Fruit fly (Drosophila melanogaster) whole organism, embryonic: ENCODE results near the gene CG42827.
A peak's percentile ranks its signal among the peaks of the same experiment; 100 is the strongest.

Source experiments
- Asciz ChIP-seq: fragments of 200-800 bp; sonication (Bioruptor generic); optimal IDR thresholded peaks from 2 replicates; lab custom pipeline; 2017; ENCODE audit warnings: missing biosample characterization, mild to moderate bottlenecking, missing genetic modification characterization, missing genetic modification reagents
- Bgb ChIP-seq: fragments of 200-800 bp; sonication (Bioruptor generic); IDR thresholded peaks from 2 replicates; pipeline ENCODE4 v1.3.6; 2022; ENCODE audit warnings: missing biosample characterization, missing genetic modification characterization; ENCODE audit not compliant: partially characterized antibody
- CG10366 ChIP-seq: fragments of 200-800 bp; sonication (Bioruptor generic); IDR thresholded peaks from 2 replicates; pipeline ENCODE4 v1.3.6; 2022; ENCODE audit warnings: missing biosample characterization, missing genetic modification characterization
- CG1233 ChIP-seq: fragments of 200-800 bp; sonication (Bioruptor generic); optimal IDR thresholded peaks from 4 replicates; lab custom pipeline; 2018; ENCODE audit warnings: missing biosample characterization, mild to moderate bottlenecking, missing genetic modification characterization
- CG13287 ChIP-seq: fragments of 200-800 bp; sonication (Bioruptor generic); IDR thresholded peaks from 2 replicates; pipeline ENCODE4 v1.3.6; 2022; ENCODE audit warnings: missing biosample characterization, missing genetic modification characterization; ENCODE audit not compliant: partially characterized antibody
- CG14050 ChIP-seq: fragments of 200-800 bp; sonication (Bioruptor generic); IDR thresholded peaks from 3 replicates; pipeline ENCODE4 v1.3.6; 2022; ENCODE audit warnings: missing biosample characterization, missing genetic modification characterization
- CG17912 ChIP-seq: fragments of 200-800 bp; sonication (Bioruptor generic); optimal IDR thresholded peaks from 2 replicates; lab custom pipeline; 2018; ENCODE audit warnings: missing biosample characterization, mild to moderate bottlenecking, missing genetic modification characterization
- CG1832 ChIP-seq: fragments of 200-800 bp; sonication (Bioruptor generic); optimal IDR thresholded peaks from 2 replicates; lab custom pipeline; 2017; ENCODE audit warnings: missing biosample characterization, mild to moderate bottlenecking, missing genetic modification characterization, inconsistent platforms
- CG2678 ChIP-seq: fragments of 200-800 bp; sonication (Bioruptor generic); optimal IDR thresholded peaks from 3 replicates; lab custom pipeline; 2019; ENCODE audit warnings: missing biosample characterization, mild to moderate bottlenecking, missing genetic modification characterization, moderate library complexity
- CG2712 ChIP-seq: fragments of 200-800 bp; optimal IDR thresholded peaks from 3 replicates; lab custom pipeline; 2019; ENCODE audit warnings: missing biosample characterization, mild to moderate bottlenecking, missing genetic modification characterization, moderate library complexity
- CG4282 ChIP-seq: fragments of 200-800 bp; sonication (Bioruptor generic); optimal IDR thresholded peaks from 2 replicates; lab custom pipeline; 2016; ENCODE audit warnings: missing biosample characterization, missing genetic modification characterization
- CG4360 ChIP-seq: fragments of 200-800 bp; sonication (Bioruptor generic); IDR thresholded peaks from 2 replicates; pipeline ENCODE4 v1.3.6; 2022; ENCODE audit warnings: missing biosample characterization, missing genetic modification characterization
- CG4617 ChIP-seq: fragments of 200-800 bp; sonication (Bioruptor generic); optimal IDR thresholded peaks from 3 replicates; lab custom pipeline; 2016; ENCODE audit warnings: missing biosample characterization, missing genetic modification characterization, borderline replicate concordance
- CG6813 ChIP-seq: fragments of 200-800 bp; sonication (Bioruptor generic); optimal IDR thresholded peaks from 2 replicates; lab custom pipeline; 2017; ENCODE audit warnings: missing biosample characterization, missing genetic modification characterization, mild to moderate bottlenecking, moderate library complexity, missing genetic modification reagents
- CG6854 ChIP-seq: fragments of 200-800 bp; sonication (Bioruptor generic); optimal IDR thresholded peaks from 3 replicates; lab custom pipeline; 2017; ENCODE audit warnings: missing biosample characterization, mild to moderate bottlenecking, missing genetic modification characterization
- CG8924 ChIP-seq: fragments of 200-800 bp; optimal IDR thresholded peaks from 3 replicates; lab custom pipeline; 2019; ENCODE audit warnings: missing biosample characterization, mild to moderate bottlenecking, missing genetic modification characterization, moderate library complexity
- CG9609 ChIP-seq: fragments of 200-800 bp; sonication (Bioruptor generic); optimal IDR thresholded peaks from 3 replicates; lab custom pipeline; 2016; ENCODE audit warnings: missing biosample characterization, missing genetic modification characterization
- CG9797 ChIP-seq: fragments of 200-800 bp; sonication (Bioruptor generic); optimal IDR thresholded peaks from 3 replicates; lab custom pipeline; 2018; ENCODE audit warnings: missing biosample characterization, mild to moderate bottlenecking, missing genetic modification characterization
- CG9932 ChIP-seq: fragments of 200-800 bp; sonication (Bioruptor generic); IDR thresholded peaks from 2 replicates; pipeline ENCODE4 v1.3.6; 2022; ENCODE audit warnings: missing biosample characterization, missing genetic modification characterization
- CrebB ChIP-seq: fragments of 200-800 bp; sonication (Bioruptor generic); optimal IDR thresholded peaks from 3 replicates; lab custom pipeline; 2018; ENCODE audit warnings: missing biosample characterization, mild to moderate bottlenecking, missing genetic modification characterization
- Deaf1 ChIP-seq: fragments of 200-800 bp; optimal IDR thresholded peaks from 3 replicates; lab custom pipeline; 2019; ENCODE audit warnings: missing biosample characterization, mild to moderate bottlenecking, missing genetic modification characterization, moderate library complexity
- Dref ChIP-seq: fragments of 200-800 bp; sonication (Bioruptor generic); IDR thresholded peaks from 2 replicates; pipeline ENCODE4 v1.3.6; 2022; ENCODE audit warnings: missing biosample characterization, missing genetic modification characterization
- E2f2 ChIP-seq: fragments of 200-800 bp; sonication (Bioruptor generic); IDR thresholded peaks from 2 replicates; pipeline ENCODE4 v1.3.6; 2022; ENCODE audit warnings: missing biosample characterization, missing genetic modification characterization
- ERR ChIP-seq: fragments of 200-800 bp; sonication (Bioruptor generic); optimal IDR thresholded peaks from 2 replicates; lab custom pipeline; 2016; ENCODE audit warnings: missing biosample characterization, missing genetic modification characterization
- Gsc ChIP-seq: fragments of 200-800 bp; sonication (Bioruptor generic); IDR thresholded peaks from 2 replicates; pipeline ENCODE4 v1.3.6; 2022; ENCODE audit warnings: missing biosample characterization, missing genetic modification characterization
- Hey ChIP-seq: fragments of 200-800 bp; sonication (Bioruptor generic); optimal IDR thresholded peaks from 3 replicates; lab custom pipeline; 2018; ENCODE audit warnings: missing biosample characterization, mild to moderate bottlenecking, missing genetic modification characterization
- Kr ChIP-seq: fragments of 200-800 bp; sonication (Bioruptor generic); optimal IDR thresholded peaks from 2 replicates; lab custom pipeline; 2017; ENCODE audit warnings: missing biosample characterization, mild to moderate bottlenecking, missing genetic modification characterization
- Optix ChIP-seq: fragments of 200-800 bp; sonication (Bioruptor generic); IDR thresholded peaks from 3 replicates; pipeline ENCODE4 v1.3.6; 2022; ENCODE audit warnings: missing biosample characterization, missing genetic modification characterization
- Side ChIP-seq: fragments of 200-800 bp; sonication (Bioruptor generic); optimal IDR thresholded peaks from 2 replicates; lab custom pipeline; 2016; ENCODE audit warnings: missing biosample characterization, missing genetic modification characterization
- abd-A ChIP-seq: fragments of 200-800 bp; sonication (Bioruptor generic); optimal IDR thresholded peaks from 3 replicates; lab custom pipeline; 2019; ENCODE audit warnings: missing biosample characterization, mild to moderate bottlenecking, missing genetic modification characterization, moderate library complexity
- bbx ChIP-seq: fragments of 200-800 bp; sonication (Bioruptor generic); IDR thresholded peaks from 2 replicates; pipeline ENCODE4 v1.3.6; 2022; ENCODE audit warnings: missing biosample characterization, missing genetic modification characterization; ENCODE audit not compliant: partially characterized antibody
- cas ChIP-seq: fragments of 200-800 bp; sonication (Bioruptor generic); IDR thresholded peaks from 2 replicates; pipeline ENCODE4 v1.3.6; 2022; ENCODE audit warnings: missing biosample characterization, missing genetic modification characterization
- cwo ChIP-seq: fragments of 200-800 bp; sonication (Bioruptor generic); optimal IDR thresholded peaks from 3 replicates; lab custom pipeline; 2017; ENCODE audit warnings: missing biosample characterization, missing genetic modification characterization, mild to moderate bottlenecking, moderate library complexity, missing genetic modification reagents
- dysf ChIP-seq: fragments of 200-800 bp; sonication (Bioruptor generic); IDR thresholded peaks from 3 replicates; pipeline ENCODE4 v1.3.6; 2022; ENCODE audit warnings: missing biosample characterization, missing genetic modification characterization
- fu2 ChIP-seq: fragments of 200-800 bp; sonication (Bioruptor generic); optimal IDR thresholded peaks from 2 replicates; lab custom pipeline; 2016; ENCODE audit warnings: missing biosample characterization, missing genetic modification characterization
- her ChIP-seq: fragments of 200-800 bp; sonication (Bioruptor generic); optimal IDR thresholded peaks from 2 replicates; lab custom pipeline; 2016; ENCODE audit warnings: missing biosample characterization, missing genetic modification characterization
- hth ChIP-seq: fragments of >200 bp; optimal IDR thresholded peaks from 2 replicates; lab custom pipeline; 2017; ENCODE audit warnings: inconsistent platforms
- kah ChIP-seq: fragments of 200-800 bp; sonication (Bioruptor generic); optimal IDR thresholded peaks from 2 replicates; lab custom pipeline; 2018; ENCODE audit warnings: missing biosample characterization, mild to moderate bottlenecking, missing genetic modification characterization
- mld ChIP-seq: fragments of 200-800 bp; sonication (Bioruptor generic); IDR thresholded peaks from 3 replicates; pipeline ENCODE4 v1.3.6; 2022; ENCODE audit warnings: missing biosample characterization, missing genetic modification characterization; ENCODE audit not compliant: partially characterized antibody
- nerfin-1 ChIP-seq: fragments of 200-800 bp; sonication (Bioruptor generic); optimal IDR thresholded peaks from 3 replicates; lab custom pipeline; 2019; ENCODE audit warnings: missing biosample characterization, mild to moderate bottlenecking, missing genetic modification characterization, moderate library complexity
- nerfin-2 ChIP-seq: fragments of 200-800 bp; sonication (Bioruptor generic); IDR thresholded peaks from 2 replicates; pipeline ENCODE4 v1.3.6; 2022; ENCODE audit warnings: missing biosample characterization, missing genetic modification characterization; ENCODE audit not compliant: partially characterized antibody
- org-1 ChIP-seq: fragments of 200-800 bp; sonication (Bioruptor generic); optimal IDR thresholded peaks from 2 replicates; lab custom pipeline; 2017; ENCODE audit warnings: missing biosample characterization, missing genetic modification characterization
- pho ChIP-seq: fragments of 200-800 bp; sonication (Bioruptor generic); optimal IDR thresholded peaks from 2 replicates; lab custom pipeline; 2016; ENCODE audit warnings: missing biosample characterization, missing genetic modification characterization
- schlank ChIP-seq: fragments of 200-800 bp; sonication (Bioruptor generic); optimal IDR thresholded peaks from 2 replicates; lab custom pipeline; 2018; ENCODE audit warnings: missing biosample characterization, mild to moderate bottlenecking, missing genetic modification characterization
- slp2 ChIP-seq: fragments of 200-800 bp; sonication (Bioruptor generic); optimal IDR thresholded peaks from 2 replicates; lab custom pipeline; 2016; ENCODE audit warnings: missing biosample characterization, missing genetic modification characterization
- sob ChIP-seq: fragments of 200-800 bp; sonication (Bioruptor generic); IDR thresholded peaks from 2 replicates; pipeline ENCODE4 v1.3.6; 2022; ENCODE audit warnings: missing biosample characterization, missing genetic modification characterization
- stwl ChIP-seq: fragments of 200-800 bp; sonication (Bioruptor generic); optimal IDR thresholded peaks from 3 replicates; lab custom pipeline; 2018; ENCODE audit warnings: missing biosample characterization, mild to moderate bottlenecking, missing genetic modification characterization, moderate library complexity
- tgo ChIP-seq: fragments of 200-800 bp; sonication (Bioruptor generic); IDR thresholded peaks from 3 replicates; pipeline ENCODE4 v1.3.6; 2022; ENCODE audit warnings: missing biosample characterization, missing genetic modification characterization
- unpg ChIP-seq: fragments of 200-800 bp; sonication (Bioruptor generic); optimal IDR thresholded peaks from 3 replicates; lab custom pipeline; 2018; ENCODE audit warnings: missing biosample characterization, mild to moderate bottlenecking, missing genetic modification characterization, moderate library complexity

Gene CG42827

DNA sequence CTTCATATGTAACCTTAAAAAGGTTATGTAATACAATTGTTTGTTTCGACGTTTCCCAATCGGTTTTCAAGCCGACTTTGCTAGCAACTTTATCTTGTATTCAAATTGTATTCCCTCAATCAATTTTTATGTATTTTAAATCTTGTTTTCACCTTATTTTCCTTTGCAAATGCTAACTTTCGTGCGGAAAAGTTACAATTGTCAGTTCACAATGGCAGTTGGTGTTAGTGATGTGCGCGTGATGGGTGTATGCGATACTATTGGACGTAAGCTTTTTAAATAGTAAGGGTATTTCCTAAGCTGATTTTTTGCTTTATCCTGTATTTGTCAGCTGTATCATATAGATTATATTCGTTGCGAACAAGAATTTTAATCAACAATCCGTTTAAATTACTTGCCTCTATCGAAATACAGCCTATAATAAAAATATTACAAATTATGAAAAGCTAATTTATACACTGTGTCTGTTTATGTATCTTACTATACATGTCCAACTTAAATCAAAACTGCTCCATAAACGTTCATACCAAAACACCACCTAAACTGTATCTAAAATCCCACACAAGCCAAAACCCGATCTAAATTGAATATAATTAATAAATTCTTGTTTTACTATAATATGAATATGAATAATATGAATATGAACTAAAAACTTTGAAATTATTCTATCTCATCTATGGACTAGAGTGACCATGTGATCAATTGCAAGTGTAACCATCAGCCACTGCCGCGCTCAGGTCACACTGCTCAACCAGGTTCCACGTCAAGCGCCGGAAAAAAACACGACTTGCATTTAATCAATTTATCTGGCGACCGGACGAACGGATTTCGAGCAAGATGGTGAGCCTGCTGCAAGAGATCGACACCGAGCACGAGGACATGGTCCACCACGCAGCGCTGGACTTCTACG, 16.6 kb upstream of the CG42827 start, which contains the start of the genes ATPsynCF6 and Sec13 (continued):
- TF ChIP-seq mld (GFP tag; lab: Robert Waterston, UW) = peak; percentile 86
- TF ChIP-seq pho (GFP tag; lab: Kevin White, UChicago) = no peak
- peak; percentile 21 for TF ChIP-seq Side (GFP tag; lab: Kevin White, UChicago)
- no peak for TF ChIP-seq Gsc
- TF ChIP-seq CG9932 (GFP tag; lab: Robert Waterston, UW) = peak; percentile 83
- TF ChIP-seq unpg (GFP tag; lab: Kevin White, UChicago) = peak; percentile 46
- TF ChIP-seq Hey (tag; lab: Kevin White, UChicago) = no peak
- TF ChIP-seq fu2 (GFP tag; lab: Kevin White, UChicago) = no peak
- TF ChIP-seq CG6854 (GFP tag; lab: Kevin White, UChicago) = no peak
- TF ChIP-seq CrebB (tag; lab: Kevin White, UChicago) = no peak
- TF ChIP-seq stwl (tag; lab: Kevin White, UChicago) = peak; percentile 73
- TF ChIP-seq CG10366 (GFP tag; lab: Robert Waterston, UW) = peak; percentile 44
- peak; percentile 65 for TF ChIP-seq tgo (GFP tag; lab: Robert Waterston, UW)
- no peak for TF ChIP-seq Asciz
- TF ChIP-seq cas = no peak
- no peak for TF ChIP-seq abd-A (tag; lab: Kevin White, UChicago)
- TF ChIP-seq hth (lab: Kevin White, UChicago) = no peak
- peak; percentile 44 for TF ChIP-seq nerfin-1
- peak; percentile 69; the same call in 2 of the 3 replicates for TF ChIP-seq dysf (GFP tag; lab: Robert Waterston, UW)
- no peak for TF ChIP-seq schlank (tag; lab: Kevin White, UChicago)
- no peak for TF ChIP-seq org-1 (GFP tag; lab: Kevin White, UChicago)
- TF ChIP-seq CG9797 (GFP tag; lab: Kevin White, UChicago) = peak; percentile 72
- TF ChIP-seq CG9609 = no peak
- no peak for TF ChIP-seq kah (GFP tag; lab: Kevin White, UChicago)
- TF ChIP-seq CG4617 = peak; percentile 54
- TF ChIP-seq CG8924 (tag; lab: Kevin White, UChicago) = peak; percentile 42
- TF ChIP-seq E2f2 (GFP tag; lab: Robert Waterston, UW) = no peak
- TF ChIP-seq CG1832 (GFP tag; lab: Kevin White, UChicago) = no peak
- no peak for TF ChIP-seq Kr (GFP tag; lab: Kevin White, UChicago)
- TF ChIP-seq CG17912 (GFP tag; lab: Kevin White, UChicago) = no peak
- TF ChIP-seq Bgb (GFP tag; lab: Robert Waterston, UW) = peak; percentile 96
- TF ChIP-seq CG4282 (GFP tag; lab: Kevin White, UChicago) = no peak
- no peak for TF ChIP-seq ERR (GFP tag; lab: Kevin White, UChicago)
- TF ChIP-seq CG2712 (tag; lab: Kevin White, UChicago) = peak; percentile 100
- peak; percentile 75 for TF ChIP-seq CG2678 (tag; lab: Kevin White, UChicago)
- no peak for TF ChIP-seq CG6813 (GFP tag; lab: Kevin White, UChicago)
- no peak for TF ChIP-seq Optix (GFP tag; lab: Robert Waterston, UW)
- TF ChIP-seq CG13287 (GFP tag; lab: Robert Waterston, UW) = peak; percentile 88
- peak; percentile 87 for TF ChIP-seq nerfin-2
- TF ChIP-seq CG1233 (GFP tag; lab: Kevin White, UChicago) = peak; percentile 37
- TF ChIP-seq Dref (GFP tag; lab: Robert Waterston, UW) = peak; percentile 32; the same call in 1 of the 2 replicates
- peak; percentile 10 for TF ChIP-seq her (GFP tag; lab: Kevin White, UChicago)
- TF ChIP-seq CG14050 (GFP tag; lab: Robert Waterston, UW) = peak; percentile 55; the same call in 2 of the 3 replicates
- TF ChIP-seq Deaf1 (tag; lab: Kevin White, UChicago) = peak; percentile 3
- TF ChIP-seq CG4360 (GFP tag; lab: Robert Waterston, UW) = no peak
- no peak for TF ChIP-seq slp2
- TF ChIP-seq sob (GFP tag; lab: Robert Waterston, UW) = peak; percentile 58
- peak; percentile 97 for TF ChIP-seq bbx (GFP tag; lab: Robert Waterston, UW)
- TF ChIP-seq cwo (GFP tag; lab: Kevin White, UChicago) = peak; percentile 33
